Fruit fly (Drosophila melanogaster) ovary, adult (tissue): ENCODE data around the gene Ir87a.

Source experiments
- CG17801 ChIP-seq: fragments of 200-800 bp; optimal IDR thresholded peaks from 2 replicates; lab custom pipeline; 2019; ENCODE audit warnings: missing biosample characterization, mild to moderate bottlenecking, missing genetic modification characterization, moderate library complexity; ENCODE audit not compliant: partially characterized antibody

Gene Ir87a

dm6 chr3R:13403032-13403459 is 17.0 kb upstream of the Ir87a start, which contains the start of gene Dpm3:
Dpm3 (minus strand) TSS chr3R:13403051.
- TF ChIP-seq CG17801 (GFP tag; lab: Kevin White, UChicago), result no peak

DNA sequence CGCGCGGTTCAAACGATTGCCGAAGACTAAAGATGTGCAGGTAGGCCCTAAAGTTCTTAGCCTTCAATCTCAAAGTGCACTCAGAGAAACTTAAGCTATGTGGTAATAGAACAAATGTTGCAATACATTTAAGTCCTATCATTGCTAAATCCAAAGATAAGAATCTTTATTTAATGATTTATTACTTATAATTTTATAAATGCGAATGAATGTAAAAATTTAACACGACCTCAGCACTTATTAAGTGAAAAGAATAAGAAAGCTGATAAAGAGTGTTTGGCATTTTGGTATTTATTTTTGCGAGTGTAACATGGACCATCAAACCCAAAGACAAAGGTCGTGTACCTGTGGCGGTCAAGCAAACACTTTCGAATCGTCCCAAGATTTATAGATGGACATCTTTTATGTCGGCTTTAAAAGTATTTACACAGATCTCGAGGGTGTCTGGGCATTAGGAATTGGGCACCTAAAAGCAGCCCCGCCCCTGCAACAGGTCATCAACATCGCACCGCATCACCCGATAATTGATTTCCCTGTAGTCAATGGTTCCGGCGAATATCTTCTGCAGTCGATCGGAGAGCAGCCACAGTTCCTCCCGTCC is 15.1 kb upstream of the Ir87a start, which contains the start of gene yellow-e3:
TSS of gene yellow-e3 (minus strand) at position 30 of the 601 bp plus-strand sequence.
- TF ChIP-seq CG17801 (GFP tag; lab: Kevin White, UChicago), result no peak

DNA sequence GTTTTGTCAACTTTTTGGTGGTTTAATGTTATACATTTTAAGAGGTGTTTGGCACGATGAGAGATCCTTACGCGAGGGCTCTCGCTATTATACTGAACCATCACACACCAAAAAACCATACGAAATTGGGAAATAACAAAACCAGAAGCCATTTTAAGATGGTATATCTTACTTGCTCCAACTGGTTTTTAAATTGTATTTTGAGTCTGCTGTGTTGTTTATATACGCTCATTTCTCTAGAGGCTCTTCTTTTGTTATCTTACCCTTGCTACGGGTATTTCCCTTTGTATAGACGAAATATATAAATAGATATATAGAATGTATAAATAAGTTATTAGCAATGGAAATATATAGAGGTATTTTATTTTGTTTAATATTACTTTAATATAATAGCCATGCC is 13.2 kb upstream of the Ir87a start, which contains the start of gene yellow-e2:
TSS of gene yellow-e2 (minus strand) at position 101 of the 400 bp plus-strand sequence.
- no peak for TF ChIP-seq CG17801 (GFP tag; lab: Kevin White, UChicago)

- TF ChIP-seq CG17801 (GFP tag; lab: Kevin White, UChicago), result no peak
These were observed 7.4 kb upstream of the Ir87a start for dm6 chr3R:13412704-13413103.

DNA sequence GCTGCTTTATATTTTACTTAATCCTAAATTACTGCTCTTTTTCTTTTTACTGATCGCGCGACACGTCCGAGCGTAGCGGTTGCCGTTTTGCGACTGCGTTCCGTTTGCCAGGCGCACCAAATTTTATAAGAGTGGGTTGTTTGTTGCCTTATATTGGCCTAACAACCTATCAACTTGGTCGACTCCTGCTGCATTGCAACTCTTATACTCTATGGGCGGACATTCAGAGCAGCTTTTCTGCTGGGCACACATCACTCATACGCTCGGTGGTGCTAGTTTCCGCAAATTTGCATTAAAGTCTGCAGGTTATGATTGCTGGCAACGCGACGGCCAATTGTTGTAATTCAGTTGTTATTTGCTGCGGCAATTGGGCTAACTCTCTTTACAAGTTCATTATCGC is 4.9 kb upstream of the Ir87a start, which contains the start of gene yellow-e:
TSS of gene yellow-e (minus strand) at position 101 of the 400 bp plus-strand sequence.
- TF ChIP-seq CG17801 (GFP tag; lab: Kevin White, UChicago), result no peak

dm6 chr3R:13417067-13417595 is 2.9 kb upstream of the Ir87a start:
- TF ChIP-seq CG17801 (GFP tag; lab: Kevin White, UChicago), result no peak

dm6 chr3R:13422178-13422577 is 2.1 kb downstream of the Ir87a start:
- TF ChIP-seq CG17801 (GFP tag; lab: Kevin White, UChicago), result no peak

DNA sequence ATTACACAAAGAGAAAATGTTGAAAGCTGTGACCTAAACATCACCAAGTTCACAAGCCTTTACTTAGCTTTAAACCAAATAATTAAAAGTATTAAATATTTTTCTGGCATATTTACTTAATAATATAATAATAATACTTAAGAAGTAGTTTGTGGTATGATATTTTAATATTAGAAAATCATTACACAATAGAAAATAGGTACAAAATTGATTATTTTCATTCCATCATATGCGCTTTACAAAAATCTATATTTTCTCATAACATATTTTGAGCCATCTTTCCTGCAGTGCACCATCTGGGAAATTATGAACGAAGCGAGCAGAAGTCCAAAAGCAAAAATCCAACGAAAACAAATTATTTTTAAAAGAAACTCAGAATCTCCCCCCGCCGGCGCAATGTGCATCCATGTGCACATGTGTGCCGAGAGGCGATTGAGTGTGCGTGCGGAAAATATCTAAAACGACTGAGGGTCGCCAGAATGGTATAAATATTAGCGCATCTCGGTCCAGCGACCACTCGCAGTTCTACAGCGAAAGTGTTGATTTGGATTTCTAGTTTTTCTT is 5.5 kb downstream of the Ir87a start, which contains the start of gene Act87E:
TSS of gene Act87E (plus strand) at position 514 of the 564 bp plus-strand sequence.
- no peak for TF ChIP-seq CG17801 (GFP tag; lab: Kevin White, UChicago)

- no peak for TF ChIP-seq CG17801 (GFP tag; lab: Kevin White, UChicago)
These were observed 8.4 kb downstream of the Ir87a start for dm6 chr3R:13428341-13429040.

DNA sequence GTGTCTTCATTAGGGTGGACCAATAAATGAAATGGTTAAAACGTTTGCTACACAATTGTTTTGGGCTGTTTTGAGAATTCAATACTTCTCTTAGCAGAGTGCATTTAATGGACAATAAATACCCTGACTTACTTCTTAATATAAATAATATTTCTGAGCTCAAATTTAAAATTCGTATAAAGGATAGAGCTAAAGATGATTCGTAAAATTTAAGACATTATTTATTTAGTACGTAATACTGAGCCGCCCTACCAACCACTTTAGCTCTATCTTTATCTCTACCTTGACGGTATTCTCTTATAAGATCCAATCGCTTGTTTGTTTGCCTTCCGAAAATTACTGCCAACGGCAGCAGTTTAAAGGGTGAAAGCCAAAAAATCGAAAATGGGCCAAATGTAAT is 13.5 kb downstream of the Ir87a start:
- TF ChIP-seq CG17801 (GFP tag; lab: Kevin White, UChicago), result peak; percentile 95

dm6 chr3R:13434325-13435168 is 14.5 kb downstream of the Ir87a start, which contains the start of gene yrt:
yrt (minus strand) TSS chr3R:13434984.
- no peak for TF ChIP-seq CG17801 (GFP tag; lab: Kevin White, UChicago)

DNA sequence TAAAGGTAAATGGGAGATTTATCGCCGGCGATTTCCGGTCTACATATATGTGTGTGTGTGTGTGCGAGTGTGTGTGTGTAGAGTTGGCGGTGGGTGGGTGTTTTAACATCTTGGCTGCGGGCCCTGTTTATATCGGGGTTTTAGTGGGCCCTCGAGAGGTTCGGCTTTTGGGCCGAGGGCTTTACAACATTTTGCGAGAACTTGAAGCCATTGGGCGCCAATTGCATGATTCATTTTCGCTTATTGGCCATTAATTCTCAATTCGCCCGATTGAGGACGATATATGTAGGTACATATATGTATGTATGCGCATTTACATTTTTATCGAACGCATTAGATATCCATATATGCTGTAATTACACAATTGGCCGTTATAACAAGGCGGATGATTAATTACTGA is 15.8 kb downstream of the Ir87a start:
- TF ChIP-seq CG17801 (GFP tag; lab: Kevin White, UChicago), result no peak

- no peak for TF ChIP-seq CG17801 (GFP tag; lab: Kevin White, UChicago)
These were observed 21.6 kb downstream of the Ir87a start for dm6 chr3R:13441703-13442102.

DNA sequence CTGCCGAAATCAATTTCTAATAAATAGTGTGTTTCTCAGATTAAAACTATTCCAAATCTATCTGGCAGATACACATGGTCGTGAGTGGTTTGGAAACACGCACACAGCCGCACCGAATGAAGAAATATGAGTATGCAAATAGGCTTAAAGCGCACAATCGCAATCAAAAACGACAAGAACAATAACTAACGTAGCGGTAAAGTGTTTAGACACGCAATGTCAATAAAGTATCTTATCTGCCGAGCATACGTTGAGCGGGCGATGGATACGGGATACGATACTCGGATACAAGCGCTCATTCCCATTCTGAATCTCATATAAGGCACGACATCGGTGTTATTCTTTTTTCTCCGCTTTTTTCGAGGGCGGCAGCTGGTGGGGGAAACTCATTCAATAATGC is 26.0 kb downstream of the Ir87a start:
- TF ChIP-seq CG17801 (GFP tag; lab: Kevin White, UChicago), result no peak
